Worm (Caenorhabditis elegans) whole organism, young adult: ENCODE results near the gene C52A10.3.

Source experiments
- B0336.3 ChIP-seq: fragments of 200-800 bp; sonication (Bioruptor generic); IDR thresholded peaks from 2 replicates; pipeline ENCODE4 v1.3.6; 2022; ENCODE audit warnings: missing genetic modification characterization, missing compliant biosample characterization
- T26A5.8 ChIP-seq: sonication (generic microtip); optimal IDR thresholded peaks from 2 replicates; lab custom pipeline; 2016; ENCODE audit warnings: missing genetic modification characterization, missing compliant biosample characterization
- Y95B8A.8 ChIP-seq: fragments of 200-800 bp; sonication (Bioruptor generic); IDR thresholded peaks from 2 replicates; pipeline ENCODE4 v1.3.6; 2022; ENCODE audit warnings: missing genetic modification reagents, missing genetic modification characterization, missing compliant biosample characterization
- ZK185.1 ChIP-seq: sonication (generic microtip); optimal IDR thresholded peaks from 2 replicates; lab custom pipeline; 2016; ENCODE audit warnings: mild to moderate bottlenecking, missing genetic modification characterization, missing compliant biosample characterization; ENCODE audit not compliant: poor library complexity, severe bottlenecking
- attf-3 ChIP-seq: fragments of 200-800 bp; sonication (Bioruptor generic); conservative IDR thresholded peaks from 2 replicates; pipeline ENCODE4 v1.3.6; 2022; ENCODE audit warnings: missing genetic modification reagents, missing genetic modification characterization, missing compliant biosample characterization
- bed-2 ChIP-seq: fragments of 200-800 bp; sonication (Bioruptor generic); IDR thresholded peaks from 2 replicates; pipeline ENCODE4 v1.3.6; 2022; ENCODE audit warnings: missing genetic modification reagents, missing genetic modification characterization, missing compliant biosample characterization
- cebp-2 ChIP-seq: fragments of 200-800 bp; sonication (Bioruptor generic); IDR thresholded peaks from 2 replicates; pipeline ENCODE4 v1.3.6; 2022; ENCODE audit warnings: missing genetic modification characterization, missing compliant biosample characterization
- ceh-58 ChIP-seq: fragments of 200-800 bp; sonication (Bioruptor generic); IDR thresholded peaks from 2 replicates; pipeline ENCODE4 v1.3.6; 2022; ENCODE audit warnings: missing genetic modification characterization, missing compliant biosample characterization
- ceh-79 ChIP-seq: sonication (generic microtip); optimal IDR thresholded peaks from 2 replicates; lab custom pipeline; 2017; ENCODE audit warnings: mild to moderate bottlenecking, missing genetic modification characterization, missing compliant biosample characterization
- die-1 ChIP-seq: sonication (generic microtip); optimal IDR thresholded peaks from 2 replicates; lab custom pipeline; 2016; ENCODE audit warnings: missing genotype, mild to moderate bottlenecking, missing genetic modification characterization, missing compliant biosample characterization
- dox-1 ChIP-seq: fragments of 200-800 bp; sonication (Bioruptor generic); IDR thresholded peaks from 2 replicates; pipeline ENCODE4 v1.3.6; 2022; ENCODE audit warnings: missing genetic modification reagents, missing genetic modification characterization, missing compliant biosample characterization
- dpff-1 ChIP-seq: sonication (generic microtip); optimal IDR thresholded peaks from 2 replicates; lab custom pipeline; 2017; ENCODE audit warnings: mild to moderate bottlenecking, missing genetic modification characterization, missing compliant biosample characterization
- efl-1 ChIP-seq: fragments of 150-350 bp; optimal IDR thresholded peaks from 2 replicates; lab custom pipeline; 2014; ENCODE audit warnings: missing biosample characterization, missing genetic modification reagents, missing genetic modification characterization
- ekl-4 ChIP-seq: fragments of 200-800 bp; sonication (Bioruptor generic); IDR thresholded peaks from 2 replicates; pipeline ENCODE4 v1.3.6; 2022; ENCODE audit warnings: missing genetic modification reagents, missing genetic modification characterization, missing compliant biosample characterization
- gei-17 ChIP-seq: fragments of 200-800 bp; sonication (Bioruptor generic); optimal IDR thresholded peaks from 2 replicates; lab custom pipeline; 2018; ENCODE audit warnings: mild to moderate bottlenecking, missing genetic modification characterization, missing compliant biosample characterization
- hlh-12 ChIP-seq: sonication (generic microtip); optimal IDR thresholded peaks from 2 replicates; lab custom pipeline; 2016; ENCODE audit warnings: missing genetic modification characterization, missing compliant biosample characterization
- hmg-1.2 ChIP-seq: fragments of 200-800 bp; sonication (Bioruptor generic); IDR thresholded peaks from 2 replicates; pipeline ENCODE4 v1.3.6; 2022; ENCODE audit warnings: missing genetic modification reagents, missing genetic modification characterization, missing compliant biosample characterization
- lsy-27 ChIP-seq: sonication (generic microtip); optimal IDR thresholded peaks from 2 replicates; lab custom pipeline; 2017; ENCODE audit warnings: missing genetic modification characterization, mild to moderate bottlenecking, missing compliant biosample characterization, antibody characterized with exemption, missing genotype, borderline replicate concordance; ENCODE audit not compliant: insufficient read depth
- madf-3 ChIP-seq: fragments of 200-800 bp; sonication (Bioruptor generic); IDR thresholded peaks from 2 replicates; pipeline ENCODE4 v1.3.6; 2022; ENCODE audit warnings: missing genetic modification reagents, missing genetic modification characterization, missing compliant biosample characterization
- madf-6 ChIP-seq: fragments of 200-800 bp; sonication (Bioruptor generic); IDR thresholded peaks from 2 replicates; pipeline ENCODE4 v1.3.6; 2022; ENCODE audit warnings: missing genetic modification reagents, missing genetic modification characterization, missing compliant biosample characterization
- mel-28 ChIP-seq: sonication (generic microtip); optimal IDR thresholded peaks from 2 replicates; lab custom pipeline; 2016; ENCODE audit warnings: borderline replicate concordance, mild to moderate bottlenecking, missing genetic modification characterization, missing compliant biosample characterization
- nhr-179 ChIP-seq: sonication (generic microtip); optimal IDR thresholded peaks from 2 replicates; lab custom pipeline; 2016; ENCODE audit warnings: mild to moderate bottlenecking, missing genetic modification characterization, missing compliant biosample characterization
- nhr-27 ChIP-seq: fragments of 200-800 bp; sonication (Bioruptor generic); optimal IDR thresholded peaks from 2 replicates; lab custom pipeline; 2018; ENCODE audit warnings: mild to moderate bottlenecking, missing genetic modification characterization, moderate library complexity, missing compliant biosample characterization
- nhr-90 ChIP-seq: sonication (generic microtip); optimal IDR thresholded peaks from 2 replicates; lab custom pipeline; 2016; ENCODE audit warnings: missing genotype, mild to moderate bottlenecking, missing genetic modification characterization, missing compliant biosample characterization
- pbrm-1 ChIP-seq: fragments of 200-800 bp; sonication (Bioruptor generic); IDR thresholded peaks from 2 replicates; pipeline ENCODE4 v1.3.6; 2022; ENCODE audit warnings: missing genetic modification reagents, missing genetic modification characterization, missing compliant biosample characterization
- rec-8 ChIP-seq, 2 experiments: sonication (generic microtip); optimal IDR thresholded peaks; 2 replicates each; lab custom pipeline; 2016; ENCODE audit warnings: mild to moderate bottlenecking in 2 of 2, missing genetic modification characterization in 2 of 2, missing genetic modification reagents in 2 of 2, missing genotype in 2 of 2, missing biosample characterization in 1 of 2, missing compliant biosample characterization in 1 of 2, moderate library complexity in 1 of 2
- sdz-38 ChIP-seq: sonication (generic microtip); optimal IDR thresholded peaks from 2 replicates; lab custom pipeline; 2016; ENCODE audit warnings: missing genotype, missing genetic modification characterization, missing compliant biosample characterization
- sea-2 ChIP-seq: fragments of 200-800 bp; sonication (Bioruptor generic); IDR thresholded peaks from 2 replicates; pipeline ENCODE4 v1.3.6; 2022; ENCODE audit warnings: missing genetic modification characterization, missing compliant biosample characterization
- snpc-1.1 ChIP-seq: sonication (generic microtip); optimal IDR thresholded peaks from 2 replicates; lab custom pipeline; 2017; ENCODE audit warnings: missing genetic modification characterization, mild to moderate bottlenecking, missing compliant biosample characterization, antibody characterized with exemption, moderate library complexity, missing genotype, missing genetic modification reagents; ENCODE audit not compliant: insufficient read depth
- tbx-9 ChIP-seq: sonication (generic microtip); optimal IDR thresholded peaks from 2 replicates; lab custom pipeline; 2016; ENCODE audit warnings: borderline replicate concordance, missing genetic modification characterization, inconsistent platforms, missing compliant biosample characterization
- tlf-1 ChIP-seq: fragments of 200-800 bp; sonication (Bioruptor generic); optimal IDR thresholded peaks from 2 replicates; lab custom pipeline; 2018; ENCODE audit warnings: mild to moderate bottlenecking, missing genetic modification characterization, missing compliant biosample characterization
- unc-130 ChIP-seq: sonication (generic microtip); optimal IDR thresholded peaks from 2 replicates; lab custom pipeline; 2016; ENCODE audit warnings: missing genetic modification reagents, missing genetic modification characterization, missing compliant biosample characterization
- unc-62 ChIP-seq: fragments of 150-350 bp; optimal IDR thresholded peaks from 2 replicates; lab custom pipeline; 2014; ENCODE audit warnings: missing biosample characterization, missing genetic modification reagents, missing genetic modification characterization
- zfh-2 ChIP-seq: fragments of 200-800 bp; sonication (Bioruptor generic); conservative IDR thresholded peaks from 2 replicates; pipeline ENCODE4 v1.3.6; 2022; ENCODE audit warnings: missing genetic modification reagents, missing genetic modification characterization, missing compliant biosample characterization
- ztf-26 ChIP-seq: sonication (generic microtip); optimal IDR thresholded peaks from 2 replicates; lab custom pipeline; 2017; ENCODE audit warnings: missing genetic modification characterization, missing compliant biosample characterization
- ztf-28 ChIP-seq: fragments of 200-800 bp; sonication (Bioruptor generic); IDR thresholded peaks from 2 replicates; pipeline ENCODE4 v1.3.6; 2022; ENCODE audit warnings: missing genetic modification reagents, missing genetic modification characterization, missing compliant biosample characterization

C52A10.3 gene

DNA sequence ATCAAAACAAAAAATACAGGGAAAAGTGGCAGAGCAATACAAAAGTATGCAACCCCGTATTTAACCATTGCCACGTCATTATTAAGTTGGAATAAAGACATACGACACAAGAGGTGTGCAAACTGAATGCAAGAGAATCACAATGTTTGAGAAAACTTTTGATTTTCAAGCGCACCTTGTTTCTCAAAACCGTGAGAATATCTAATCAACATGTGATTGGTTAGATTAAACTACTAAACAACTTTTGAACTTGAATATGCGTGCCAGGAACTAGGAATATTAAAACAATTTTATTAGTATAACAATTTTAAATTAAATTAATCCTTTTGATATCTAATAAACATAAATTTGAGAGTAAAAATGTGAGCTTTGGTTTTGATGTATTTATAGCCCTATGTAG, 20.1 kb upstream of the C52A10.3 start, which contains the start of gene srt-70:
srt-70 (minus strand) TSS at position 101 of the 400 bp plus-strand sequence.
- TF ChIP-seq die-1 (tag; lab: Kevin White, UChicago) = no peak
- no peak for TF ChIP-seq ztf-26 (tag; lab: Kevin White, UChicago)
- TF ChIP-seq ztf-28 (GFP tag; lab: Robert Waterston, UW) = no peak
- no peak for TF ChIP-seq sdz-38 (tag; lab: Kevin White, UChicago)
- TF ChIP-seq tlf-1 = no peak
- TF ChIP-seq mel-28 (tag; lab: Kevin White, UChicago) = no peak
- TF ChIP-seq efl-1 (GFP tag; lab: Kevin White, UChicago) = no peak
- TF ChIP-seq dox-1 (GFP tag; lab: Robert Waterston, UW) = no peak
- no peak for TF ChIP-seq attf-3 (GFP tag; lab: Robert Waterston, UW)

DNA sequence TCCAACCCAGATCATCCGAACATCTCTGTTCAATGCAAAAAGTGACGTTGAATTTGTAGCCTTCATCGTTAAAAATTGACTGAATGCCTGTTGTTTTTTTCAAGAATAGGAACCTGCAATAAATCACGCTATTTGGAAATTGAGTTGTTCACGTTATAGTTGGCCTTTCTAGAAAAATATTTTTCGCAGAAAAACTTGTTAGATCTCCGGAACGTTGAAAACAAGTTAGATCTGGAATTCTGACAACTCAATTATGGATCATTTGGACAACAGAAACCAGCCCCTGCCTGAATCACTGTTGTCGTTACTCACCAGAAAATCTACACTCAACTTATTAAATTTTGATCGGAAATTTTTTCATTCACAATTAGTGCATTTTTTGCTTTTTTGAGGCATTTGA, 18.1 kb upstream of the C52A10.3 start, which contains the start of gene srt-67:
srt-67 (minus strand) TSS at position 101 of the 400 bp plus-strand sequence.
- TF ChIP-seq sea-2 (GFP tag; lab: Robert Waterston, UW) = no peak
- no peak for TF ChIP-seq hlh-12 (tag; lab: Kevin White, UChicago)
- TF ChIP-seq pbrm-1 (GFP tag; lab: Robert Waterston, UW) = no peak
- no peak for TF ChIP-seq nhr-179
- no peak for TF ChIP-seq unc-130 (GFP tag; lab: Kevin White, UChicago)
- TF ChIP-seq cebp-2 (GFP tag; lab: Robert Waterston, UW) = no peak
- no peak for TF ChIP-seq tlf-1
- TF ChIP-seq T26A5.8 (tag; lab: Kevin White, UChicago) = no peak
- no peak for TF ChIP-seq unc-62 (GFP tag; lab: Kevin White, UChicago)
- TF ChIP-seq madf-3 (GFP tag; lab: Robert Waterston, UW) = no peak
- TF ChIP-seq, all 124 proteins: peak for 0

- TF ChIP-seq gei-17 (GFP tag; lab: Kevin White, UChicago) (no peak), ZK185.1 (tag; lab: Kevin White, UChicago) (no peak), dox-1 (GFP tag; lab: Robert Waterston, UW) (no peak), nhr-27 (tag; lab: Kevin White, UChicago) (no peak)
- TF ChIP-seq, all 124 proteins: peak for 0
Observed at ce11 chrV:5252016-5252415, 12.7 kb upstream of the C52A10.3 start, which contains the start of gene srt-68. srt-68 (minus strand) TSS chrV:5252116.

- TF ChIP-seq dpff-1 (tag; lab: Kevin White, UChicago) = no peak
- no peak for TF ChIP-seq snpc-1.1
- no peak for TF ChIP-seq lsy-27 (tag; lab: Kevin White, UChicago)
- TF ChIP-seq ceh-58 (GFP tag; lab: Robert Waterston, UW) = no peak
Observed at ce11 chrV:5243036-5243435, 3.7 kb upstream of the C52A10.3 start, which contains the start of gene cest-35.1. cest-35.1 (minus strand) TSS chrV:5243136.

DNA sequence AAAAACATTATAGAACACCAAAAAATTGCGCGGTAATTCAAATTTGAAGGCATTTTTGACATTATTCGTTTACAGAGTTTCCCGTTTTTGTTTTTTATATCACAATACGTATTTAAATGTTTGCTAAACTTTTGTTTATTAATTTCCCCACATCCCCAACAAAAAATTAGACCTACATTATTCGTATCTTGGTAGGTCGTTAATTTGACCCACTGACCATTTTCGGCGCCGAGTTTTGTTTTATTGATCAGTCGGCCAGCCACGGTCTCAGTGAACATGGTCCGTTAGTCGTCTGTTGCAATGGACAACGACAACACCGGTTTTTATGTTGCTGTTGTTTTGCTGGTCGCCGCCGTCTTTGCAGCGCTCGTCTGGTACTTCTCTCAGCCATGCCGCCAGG, 599 bp upstream of the C52A10.3 start, which contains the start of gene B0238.15:
B0238.15 (plus strand) TSS at position 301 of the 400 bp plus-strand sequence.
- TF ChIP-seq madf-3 (GFP tag; lab: Robert Waterston, UW) (no peak), madf-6 (GFP tag; lab: Robert Waterston, UW) (peak; percentile 47), zfh-2 (GFP tag; lab: Robert Waterston, UW) (no peak), gei-17 (GFP tag; lab: Kevin White, UChicago) (no peak), hmg-1.2 (GFP tag; lab: Robert Waterston, UW) (no peak), ekl-4 (GFP tag; lab: Robert Waterston, UW) (no peak), cebp-2 (GFP tag; lab: Robert Waterston, UW) (no peak), efl-1 (GFP tag; lab: Kevin White, UChicago) (peak; percentile 3), Y95B8A.8 (no peak), nhr-90 (tag; lab: Kevin White, UChicago) (no peak), rec-8 (tag; optimal IDR thresholded peaks at IDR 0.05; lab: Kevin White, UChicago) (no peak), ceh-79 (tag; lab: Kevin White, UChicago) (no peak), bed-2 (GFP tag; lab: Robert Waterston, UW) (no peak), B0336.3 (GFP tag; lab: Robert Waterston, UW) (no peak), tbx-9 (no peak)
